Fruit fly (Drosophila melanogaster) whole organism, prepupa: Measurements from ENCODE around the gene CG12439.

Experiments used
- Blimp-1 ChIP-seq: fragments of 200-800 bp; sonication (Bioruptor generic); optimal IDR thresholded peaks from 3 replicates; lab custom pipeline; 2017; ENCODE audit warnings: missing biosample characterization, missing genetic modification characterization, mild to moderate bottlenecking, moderate library complexity, missing genetic modification reagents
- CG10631 ChIP-seq: fragments of 200-800 bp; sonication (Bioruptor generic); optimal IDR thresholded peaks from 2 replicates; lab custom pipeline; 2016; ENCODE audit warnings: missing biosample characterization, missing genetic modification characterization
- CG10669 ChIP-seq: fragments of 200-800 bp; sonication (Bioruptor generic); optimal IDR thresholded peaks from 3 replicates; lab custom pipeline; 2018; ENCODE audit warnings: missing biosample characterization, mild to moderate bottlenecking, missing genetic modification characterization, moderate library complexity
- CG11902 ChIP-seq: fragments of 200-800 bp; sonication (Bioruptor generic); optimal IDR thresholded peaks from 3 replicates; lab custom pipeline; 2016; ENCODE audit warnings: missing biosample characterization, missing genetic modification characterization
- CG15336 ChIP-seq: fragments of 200-800 bp; sonication (Bioruptor generic); IDR thresholded peaks from 2 replicates; pipeline ENCODE4 v1.3.6; 2022; ENCODE audit warnings: missing biosample characterization, missing genetic modification characterization
- CG1621 ChIP-seq: fragments of 200-800 bp; sonication (Bioruptor generic); optimal IDR thresholded peaks from 3 replicates; lab custom pipeline; 2018; ENCODE audit warnings: missing biosample characterization, mild to moderate bottlenecking, missing genetic modification characterization
- CG16779 ChIP-seq: fragments of 200-800 bp; sonication (Bioruptor generic); optimal IDR thresholded peaks from 3 replicates; lab custom pipeline; 2017; ENCODE audit warnings: missing biosample characterization, mild to moderate bottlenecking, missing genetic modification characterization
- CG3032 ChIP-seq: fragments of 200-800 bp; optimal IDR thresholded peaks from 2 replicates; lab custom pipeline; 2019; ENCODE audit warnings: missing biosample characterization, mild to moderate bottlenecking, missing genetic modification characterization, moderate library complexity
- CG31627 ChIP-seq: fragments of 200-800 bp; sonication (Bioruptor generic); optimal IDR thresholded peaks from 3 replicates; lab custom pipeline; 2016; ENCODE audit warnings: missing biosample characterization, missing genetic modification characterization
- CG32006 ChIP-seq: fragments of 200-800 bp; sonication (Bioruptor generic); optimal IDR thresholded peaks from 3 replicates; lab custom pipeline; 2017; ENCODE audit warnings: missing biosample characterization, mild to moderate bottlenecking, missing genetic modification characterization
- CG34406 ChIP-seq: fragments of 200-800 bp; sonication (Bioruptor generic); optimal IDR thresholded peaks from 3 replicates; lab custom pipeline; 2016; ENCODE audit warnings: missing biosample characterization, missing genetic modification characterization
- CG3919 ChIP-seq: fragments of 200-800 bp; sonication (Bioruptor generic); optimal IDR thresholded peaks from 3 replicates; lab custom pipeline; 2016; ENCODE audit warnings: missing biosample characterization, missing genetic modification characterization
- CG4318 ChIP-seq: fragments of 200-800 bp; sonication (Bioruptor generic); optimal IDR thresholded peaks from 3 replicates; lab custom pipeline; 2017; ENCODE audit warnings: missing biosample characterization, mild to moderate bottlenecking, missing genetic modification characterization
- CG6163 ChIP-seq: fragments of 200-800 bp; sonication (Bioruptor generic); IDR thresholded peaks from 3 replicates; pipeline ENCODE4 v1.3.6; 2022; ENCODE audit warnings: missing biosample characterization, missing genetic modification characterization
- CG6276 ChIP-seq: fragments of 200-800 bp; sonication (Bioruptor generic); optimal IDR thresholded peaks from 2 replicates; lab custom pipeline; 2017; ENCODE audit warnings: missing biosample characterization, mild to moderate bottlenecking, missing genetic modification characterization
- CG6808 ChIP-seq: fragments of 200-800 bp; sonication (Bioruptor generic); optimal IDR thresholded peaks from 3 replicates; lab custom pipeline; 2017; ENCODE audit warnings: missing biosample characterization, missing genetic modification characterization, mild to moderate bottlenecking, moderate library complexity, missing genetic modification reagents
- CG6854 ChIP-seq: fragments of 200-800 bp; sonication (Bioruptor generic); optimal IDR thresholded peaks from 2 replicates; lab custom pipeline; 2017; ENCODE audit warnings: missing biosample characterization, mild to moderate bottlenecking, missing genetic modification characterization
- CG8119 ChIP-seq: fragments of 200-800 bp; sonication (Bioruptor generic); IDR thresholded peaks from 3 replicates; pipeline ENCODE4 v1.3.6; 2022; ENCODE audit warnings: missing biosample characterization, missing genetic modification characterization
- Eip75B ChIP-seq: fragments of 200-800 bp; sonication (Bioruptor generic); optimal IDR thresholded peaks from 3 replicates; lab custom pipeline; 2016; ENCODE audit warnings: missing biosample characterization, missing genetic modification characterization
- Eip78C ChIP-seq: fragments of 200-800 bp; sonication (Bioruptor generic); peaks from one replicate; lab custom pipeline; 2016; ENCODE audit warnings: missing biosample characterization, missing genetic modification characterization
- Eip93F ChIP-seq: fragments of 200-800 bp; sonication (Bioruptor generic); optimal IDR thresholded peaks from 2 replicates; lab custom pipeline; 2016; ENCODE audit warnings: missing biosample characterization, mild to moderate bottlenecking, missing genetic modification characterization
- Ets21C ChIP-seq: fragments of 200-800 bp; sonication (Bioruptor generic); optimal IDR thresholded peaks from 3 replicates; lab custom pipeline; 2016; ENCODE audit warnings: missing biosample characterization, missing genetic modification characterization
- Ets96B ChIP-seq: fragments of 200-800 bp; optimal IDR thresholded peaks from 2 replicates; lab custom pipeline; 2019; ENCODE audit warnings: missing biosample characterization, mild to moderate bottlenecking, missing genetic modification characterization, moderate library complexity
- Gug ChIP-seq: fragments of 200-800 bp; sonication (Bioruptor generic); IDR thresholded peaks from 2 replicates; pipeline ENCODE4 v1.3.6; 2022; ENCODE audit warnings: missing biosample characterization, missing genetic modification characterization
- Hr38 ChIP-seq: sonication (Bioruptor generic); optimal IDR thresholded peaks from 2 replicates; lab custom pipeline; 2016; ENCODE audit warnings: missing biosample characterization, missing genetic modification characterization
- Hr39 ChIP-seq: fragments of 200-800 bp; sonication (Bioruptor generic); optimal IDR thresholded peaks from 2 replicates; lab custom pipeline; 2016; ENCODE audit warnings: missing biosample characterization, missing genetic modification characterization
- Hr4 ChIP-seq: fragments of 200-800 bp; sonication (Bioruptor generic); optimal IDR thresholded peaks from 3 replicates; lab custom pipeline; 2016; ENCODE audit warnings: missing biosample characterization, missing genetic modification characterization
- Met ChIP-seq: fragments of 200-800 bp; sonication (Bioruptor generic); optimal IDR thresholded peaks from 3 replicates; lab custom pipeline; 2016; ENCODE audit warnings: missing biosample characterization, missing genetic modification characterization
- Smox ChIP-seq: fragments of 200-800 bp; sonication (Bioruptor generic); optimal IDR thresholded peaks from 3 replicates; lab custom pipeline; 2016; ENCODE audit warnings: missing biosample characterization, missing genetic modification characterization
- achi ChIP-seq: fragments of 200-800 bp; sonication (Bioruptor generic); optimal IDR thresholded peaks from 3 replicates; lab custom pipeline; 2016; ENCODE audit warnings: missing biosample characterization, missing genetic modification characterization
- acj6 ChIP-seq: fragments of 200-800 bp; sonication (Bioruptor generic); optimal IDR thresholded peaks from 3 replicates; lab custom pipeline; 2016; ENCODE audit warnings: missing biosample characterization, missing genetic modification characterization
- cyc ChIP-seq: fragments of 200-800 bp; sonication (Bioruptor generic); optimal IDR thresholded peaks from 3 replicates; lab custom pipeline; 2016; ENCODE audit warnings: missing biosample characterization, missing genetic modification characterization
- dsx ChIP-seq: fragments of 200-800 bp; optimal IDR thresholded peaks from 3 replicates; lab custom pipeline; 2019; ENCODE audit warnings: missing biosample characterization, mild to moderate bottlenecking, missing genetic modification characterization, moderate library complexity; ENCODE audit not compliant: poor library complexity, severe bottlenecking
- eg ChIP-seq: fragments of 200-800 bp; sonication (Bioruptor generic); IDR thresholded peaks from 3 replicates; pipeline ENCODE4 v1.3.6; 2022; ENCODE audit warnings: missing biosample characterization, missing genetic modification characterization
- esn ChIP-seq: fragments of 200-800 bp; sonication (Bioruptor generic); optimal IDR thresholded peaks from 2 replicates; lab custom pipeline; 2016; ENCODE audit warnings: missing biosample characterization, mild to moderate bottlenecking, missing genetic modification characterization, moderate library complexity
- fd59A ChIP-seq: fragments of 200-800 bp; sonication (Bioruptor generic); optimal IDR thresholded peaks from 2 replicates; lab custom pipeline; 2017; ENCODE audit warnings: missing biosample characterization, mild to moderate bottlenecking, missing genetic modification characterization, missing genetic modification reagents
- fkh ChIP-seq: fragments of 200-800 bp; sonication (Bioruptor generic); optimal IDR thresholded peaks from 3 replicates; lab custom pipeline; 2017; ENCODE audit warnings: missing biosample characterization, mild to moderate bottlenecking, missing genetic modification characterization, moderate library complexity
- lz ChIP-seq: fragments of 200-800 bp; sonication (Bioruptor generic); optimal IDR thresholded peaks from 3 replicates; lab custom pipeline; 2016; ENCODE audit warnings: missing biosample characterization, missing genetic modification characterization
- salr ChIP-seq, 2 experiments: fragments of 200-800 bp; sonication (Bioruptor generic); optimal IDR thresholded peaks; 3 replicates each; lab custom pipeline; 2016 to 2018; ENCODE audit warnings: missing biosample characterization in 2 of 2, missing genetic modification characterization in 2 of 2, mild to moderate bottlenecking in 1 of 2
- ss ChIP-seq, 2 experiments: fragments of 200-800 bp; sonication (Bioruptor generic); optimal IDR thresholded peaks; 2 replicates in 1 of 2; 3 replicates in 1 of 2; lab custom pipeline; 2017 to 2018; ENCODE audit warnings: mild to moderate bottlenecking in 2 of 2, missing biosample characterization in 2 of 2, missing genetic modification characterization in 2 of 2, moderate library complexity in 1 of 2
- svp ChIP-seq: fragments of 200-800 bp; sonication (Bioruptor generic); peaks from one replicate; lab custom pipeline; 2016; ENCODE audit warnings: missing biosample characterization, missing genetic modification characterization
- topi ChIP-seq: fragments of 200-800 bp; sonication (Bioruptor generic); optimal IDR thresholded peaks from 3 replicates; lab custom pipeline; 2016; ENCODE audit warnings: missing biosample characterization, missing genetic modification characterization
- vri ChIP-seq: fragments of 200-800 bp; sonication (Bioruptor generic); optimal IDR thresholded peaks from 3 replicates; lab custom pipeline; 2016; ENCODE audit warnings: missing biosample characterization, mild to moderate bottlenecking, missing genetic modification characterization

CG12439 gene

dm6 chr2L:9120475-9121309 lies 43.8 kb downstream of the CG12439 start:
- TF ChIP-seq fd59A (GFP tag; lab: Kevin White, UChicago) (no peak), salr (GFP tag; optimal IDR thresholded peaks at IDR 0.05; lab: Kevin White, UChicago) (no peak), CG6854 (GFP tag; lab: Kevin White, UChicago) (no peak), Smox (GFP tag; lab: Kevin White, UChicago) (no peak), CG10631 (GFP tag; lab: Kevin White, UChicago) (no peak)

- TF ChIP-seq svp (GFP tag; lab: Kevin White, UChicago): peak; percentile 99
- no peak for TF ChIP-seq Eip93F (GFP tag; lab: Kevin White, UChicago)
- TF ChIP-seq Eip75B: no peak
- TF ChIP-seq esn (GFP tag; lab: Kevin White, UChicago): no peak
- TF ChIP-seq Ets96B: no peak
- no peak for TF ChIP-seq CG3919 (GFP tag; lab: Kevin White, UChicago)
- no peak for TF ChIP-seq CG8119 (GFP tag; lab: Robert Waterston, UW)
- TF ChIP-seq acj6: no peak
- TF ChIP-seq achi (GFP tag; lab: Kevin White, UChicago): no peak
- peak; percentile 24 for TF ChIP-seq CG6276
- no peak for TF ChIP-seq fkh
- TF ChIP-seq Eip78C (GFP tag; lab: Kevin White, UChicago): peak; percentile 31
- peak; percentile 19 for TF ChIP-seq CG6808 (GFP tag; lab: Kevin White, UChicago)
- peak in 1 of 2 experiments; percentile 20 for TF ChIP-seq ss (GFP tag; optimal IDR thresholded peaks at IDR 0.05; lab: Kevin White, UChicago)
- no peak for TF ChIP-seq eg (GFP tag; lab: Robert Waterston, UW)
Observed at dm6 chr2L:9122371-9122770, 45.5 kb downstream of the CG12439 start.

dm6 chr2L:9123707-9124106 lies 46.8 kb downstream of the CG12439 start:
- TF ChIP-seq CG6808 (GFP tag; lab: Kevin White, UChicago) (no peak), fd59A (GFP tag; lab: Kevin White, UChicago) (no peak), CG31627 (GFP tag; lab: Kevin White, UChicago) (no peak), CG11902 (GFP tag; lab: Kevin White, UChicago) (no peak), CG32006 (GFP tag; lab: Kevin White, UChicago) (no peak), Smox (GFP tag; lab: Kevin White, UChicago) (no peak), CG3032 (tag; lab: Kevin White, UChicago) (no peak), CG16779 (tag; lab: Kevin White, UChicago) (no peak), ss (GFP tag; optimal IDR thresholded peaks at IDR 0.05; lab: Kevin White, UChicago) (no peak), CG6854 (GFP tag; lab: Kevin White, UChicago) (no peak), Hr39 (GFP tag; lab: Kevin White, UChicago) (no peak), vri (GFP tag; lab: Kevin White, UChicago) (no peak), CG1621 (no peak), Eip78C (GFP tag; lab: Kevin White, UChicago) (no peak)

dm6 chr2L:9124448-9124847 lies 47.5 kb downstream of the CG12439 start:
- no peak for TF ChIP-seq Ets21C
- TF ChIP-seq CG1621: peak; percentile 4
- TF ChIP-seq Hr4: no peak
- peak; percentile 21 for TF ChIP-seq dsx (GFP tag; lab: Kevin White, UChicago)
- TF ChIP-seq Hr38 (GFP tag; lab: Kevin White, UChicago): no peak
- no peak for TF ChIP-seq CG34406 (GFP tag; lab: Kevin White, UChicago)
- TF ChIP-seq CG6276: peak; percentile 15
- no peak for TF ChIP-seq CG10669
- TF ChIP-seq Gug (GFP tag; lab: Robert Waterston, UW): no peak
- no peak for TF ChIP-seq CG4318 (GFP tag; lab: Kevin White, UChicago)
- no peak for TF ChIP-seq CG3919 (GFP tag; lab: Kevin White, UChicago)
- no peak for TF ChIP-seq cyc (GFP tag; lab: Kevin White, UChicago)
- no peak for TF ChIP-seq CG15336
- TF ChIP-seq lz (GFP tag; lab: Kevin White, UChicago): no peak
- no peak for TF ChIP-seq topi
- TF ChIP-seq Met (GFP tag; lab: Kevin White, UChicago): no peak
- TF ChIP-seq svp (GFP tag; lab: Kevin White, UChicago): no peak
- TF ChIP-seq CG6163 (GFP tag; lab: Robert Waterston, UW): no peak
- TF ChIP-seq Blimp-1 (GFP tag; lab: Kevin White, UChicago): no peak
- peak in 1 of 2 experiments; percentile 41 for TF ChIP-seq ss (GFP tag; optimal IDR thresholded peaks at IDR 0.05; lab: Kevin White, UChicago)
